Worm (Caenorhabditis elegans) whole organism, young adult: ENCODE data around the gene cest-8.

Experiments used
- C17E4.6 ChIP-seq: fragments of 200-800 bp; sonication (Bioruptor generic); IDR thresholded peaks from 2 replicates; pipeline ENCODE4 v1.3.6; 2022; ENCODE audit warnings: missing genetic modification reagents, missing genetic modification characterization, missing compliant biosample characterization
- F10E7.11 ChIP-seq: sonication (generic microtip); optimal IDR thresholded peaks from 2 replicates; lab custom pipeline; 2017; ENCODE audit warnings: mild to moderate bottlenecking, missing genetic modification characterization, moderate library complexity, missing compliant biosample characterization
- F22D6.2 ChIP-seq: sonication (generic microtip); optimal IDR thresholded peaks from 2 replicates; lab custom pipeline; 2016; ENCODE audit warnings: mild to moderate bottlenecking, missing genetic modification characterization, missing compliant biosample characterization
- F55B11.4 ChIP-seq: sonication (generic microtip); optimal IDR thresholded peaks from 2 replicates; lab custom pipeline; 2016; ENCODE audit warnings: missing compliant biosample characterization, missing genetic modification characterization, borderline replicate concordance; ENCODE audit not compliant: insufficient read depth
- ZK185.1 ChIP-seq: sonication (generic microtip); optimal IDR thresholded peaks from 2 replicates; lab custom pipeline; 2016; ENCODE audit warnings: mild to moderate bottlenecking, missing genetic modification characterization, missing compliant biosample characterization; ENCODE audit not compliant: poor library complexity, severe bottlenecking
- atf-7 ChIP-seq: sonication (generic microtip); optimal IDR thresholded peaks from 2 replicates; lab custom pipeline; 2017; ENCODE audit warnings: mild to moderate bottlenecking, missing genetic modification characterization, missing compliant biosample characterization
- cebp-1 ChIP-seq, 2 experiments: fragments of 200-800 bp in 1 of 2; sonication (Bioruptor generic) in 1 of 2; sonication (generic microtip) in 1 of 2; IDR thresholded peaks in 1 of 2; optimal IDR thresholded peaks in 1 of 2; 2 replicates each; pipeline versions ENCODE4 v1.3.6 to Lab custom; 2017 to 2022; ENCODE audit warnings: missing compliant biosample characterization in 2 of 2, missing genetic modification characterization in 2 of 2, mild to moderate bottlenecking in 1 of 2, missing genetic modification reagents in 1 of 2, moderate library complexity in 1 of 2
- ceh-27 ChIP-seq: fragments of 200-800 bp; sonication (Bioruptor generic); optimal IDR thresholded peaks from 2 replicates; lab custom pipeline; 2018; ENCODE audit warnings: mild to moderate bottlenecking, missing genetic modification characterization, moderate library complexity, missing compliant biosample characterization
- ceh-40 ChIP-seq: fragments of 200-800 bp; sonication (Bioruptor generic); IDR thresholded peaks from 2 replicates; pipeline ENCODE4 v1.3.6; 2022; ENCODE audit warnings: missing genetic modification characterization, missing compliant biosample characterization
- dox-1 ChIP-seq: fragments of 200-800 bp; sonication (Bioruptor generic); IDR thresholded peaks from 2 replicates; pipeline ENCODE4 v1.3.6; 2022; ENCODE audit warnings: missing genetic modification reagents, missing genetic modification characterization, missing compliant biosample characterization
- egrh-3 ChIP-seq: fragments of 200-800 bp; sonication (Bioruptor generic); IDR thresholded peaks from 2 replicates; pipeline ENCODE4 v1.3.6; 2022; ENCODE audit warnings: missing genetic modification reagents, missing genetic modification characterization, missing compliant biosample characterization
- him-1 ChIP-seq: sonication (generic microtip); optimal IDR thresholded peaks from 2 replicates; lab custom pipeline; 2016; ENCODE audit warnings: missing genotype, missing genetic modification reagents, missing genetic modification characterization, missing compliant biosample characterization
- hlh-12 ChIP-seq: sonication (generic microtip); optimal IDR thresholded peaks from 2 replicates; lab custom pipeline; 2016; ENCODE audit warnings: missing genetic modification characterization, missing compliant biosample characterization
- hmg-20 ChIP-seq: fragments of 200-800 bp; sonication (Bioruptor generic); IDR thresholded peaks from 2 replicates; pipeline ENCODE4 v1.3.6; 2022; ENCODE audit warnings: missing genetic modification reagents, missing genetic modification characterization, missing compliant biosample characterization
- lin-40 ChIP-seq: sonication (generic microtip); optimal IDR thresholded peaks from 2 replicates; lab custom pipeline; 2016; ENCODE audit warnings: missing genetic modification characterization, mild to moderate bottlenecking, missing compliant biosample characterization, missing genotype, missing genetic modification reagents
- lir-1 ChIP-seq: fragments of 200-800 bp; sonication (Bioruptor generic); conservative IDR thresholded peaks from 2 replicates; pipeline ENCODE4 v1.3.6; 2022; ENCODE audit warnings: missing genetic modification reagents, missing genetic modification characterization, missing compliant biosample characterization
- nhr-80 ChIP-seq: sonication (generic microtip); optimal IDR thresholded peaks from 2 replicates; lab custom pipeline; 2016; ENCODE audit warnings: missing genetic modification characterization, missing compliant biosample characterization
- nhr-90 ChIP-seq: sonication (generic microtip); optimal IDR thresholded peaks from 2 replicates; lab custom pipeline; 2016; ENCODE audit warnings: missing genotype, mild to moderate bottlenecking, missing genetic modification characterization, missing compliant biosample characterization
- sptf-2 ChIP-seq: fragments of 200-800 bp; sonication (Bioruptor generic); optimal IDR thresholded peaks from 2 replicates; lab custom pipeline; 2018; ENCODE audit warnings: mild to moderate bottlenecking, missing genetic modification characterization, missing compliant biosample characterization
- tbp1 ChIP-seq: fragments of 200-800 bp; sonication (Bioruptor generic); optimal IDR thresholded peaks from 2 replicates; lab custom pipeline; 2018; ENCODE audit warnings: mild to moderate bottlenecking, missing genetic modification characterization, missing compliant biosample characterization
- unc-62 ChIP-seq: fragments of 150-350 bp; optimal IDR thresholded peaks from 2 replicates; lab custom pipeline; 2014; ENCODE audit warnings: missing biosample characterization, missing genetic modification reagents, missing genetic modification characterization
- zfh-2 ChIP-seq: fragments of 200-800 bp; sonication (Bioruptor generic); conservative IDR thresholded peaks from 2 replicates; pipeline ENCODE4 v1.3.6; 2022; ENCODE audit warnings: missing genetic modification reagents, missing genetic modification characterization, missing compliant biosample characterization
- ztf-22 ChIP-seq: fragments of 200-800 bp; sonication (Bioruptor generic); optimal IDR thresholded peaks from 2 replicates; lab custom pipeline; 2018; ENCODE audit warnings: mild to moderate bottlenecking, missing genetic modification characterization, moderate library complexity, missing compliant biosample characterization
- ztf-25 ChIP-seq: fragments of 200-800 bp; sonication (Bioruptor generic); IDR thresholded peaks from 2 replicates; pipeline ENCODE4 v1.3.6; 2022; ENCODE audit warnings: missing genetic modification reagents, missing genetic modification characterization, missing compliant biosample characterization
- ztf-28 ChIP-seq: fragments of 200-800 bp; sonication (Bioruptor generic); IDR thresholded peaks from 2 replicates; pipeline ENCODE4 v1.3.6; 2022; ENCODE audit warnings: missing genetic modification reagents, missing genetic modification characterization, missing compliant biosample characterization

Gene cest-8

DNA sequence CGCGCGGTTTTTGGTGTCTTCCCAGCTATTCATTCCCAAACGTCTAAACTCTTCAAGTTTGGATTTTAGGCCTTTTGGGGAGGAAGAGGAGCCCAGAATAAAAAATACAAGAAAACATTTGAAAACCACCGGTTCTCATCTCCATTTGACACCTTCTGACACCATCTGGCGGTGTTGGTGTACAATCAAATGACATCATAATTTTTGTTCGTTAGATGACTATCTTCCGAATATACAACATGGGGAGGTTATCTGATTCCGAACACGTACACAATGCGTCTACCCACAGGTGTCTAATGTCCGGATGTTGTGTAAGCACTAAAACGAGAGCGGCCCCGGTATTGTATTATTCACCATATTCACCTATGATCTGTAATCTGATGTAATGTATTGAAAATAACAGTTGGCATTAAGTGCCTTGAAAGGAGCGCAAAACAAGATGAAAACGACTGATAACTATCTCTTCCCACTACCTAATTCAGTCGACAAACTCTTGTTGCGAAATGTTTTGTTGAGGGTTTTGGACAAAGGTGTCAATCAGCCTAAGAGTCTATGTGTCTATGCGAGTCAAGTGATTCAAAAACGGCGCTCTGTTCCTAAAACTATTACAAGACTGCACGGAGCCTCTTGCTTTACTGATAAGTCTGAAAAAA lies 46.9 kb upstream of the cest-8 start (continued):
- TF ChIP-seq ztf-22 (peak; percentile 3), tbp1 (GFP tag; lab: Kevin White, UChicago) (peak; percentile 14), nhr-80 (peak; percentile 98), dox-1 (GFP tag; lab: Robert Waterston, UW) (peak; percentile 56; the same call in 1 of the 2 replicates), ztf-28 (GFP tag; lab: Robert Waterston, UW) (no peak), nhr-90 (tag; lab: Kevin White, UChicago) (peak; percentile 60), him-1 (no peak), sptf-2 (GFP tag; lab: Kevin White, UChicago) (no peak), unc-62 (GFP tag; lab: Kevin White, UChicago) (peak; percentile 96), F55B11.4 (tag; lab: Kevin White, UChicago) (no peak)

DNA sequence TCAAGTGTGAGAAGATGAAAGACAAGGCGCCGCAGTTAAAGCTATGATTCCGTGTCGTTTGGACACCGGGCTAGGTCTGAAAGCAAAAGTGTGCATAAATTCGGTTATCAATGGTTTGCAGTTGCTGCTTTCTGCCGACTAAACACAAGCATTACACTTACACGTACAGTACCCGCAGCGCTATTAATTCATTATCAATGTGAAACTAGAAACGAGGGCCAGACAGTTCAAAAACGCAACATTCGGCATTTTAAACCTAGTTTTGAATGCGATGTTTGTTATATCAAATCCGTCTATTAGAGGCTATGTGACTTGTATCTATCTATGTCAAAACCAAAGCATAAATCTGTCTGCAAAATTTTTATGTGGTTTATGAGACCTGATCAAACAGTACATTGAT lies 45.5 kb upstream of the cest-8 start:
- TF ChIP-seq hlh-12 (tag; lab: Kevin White, UChicago) (no peak), nhr-80 (peak; percentile 32)

DNA sequence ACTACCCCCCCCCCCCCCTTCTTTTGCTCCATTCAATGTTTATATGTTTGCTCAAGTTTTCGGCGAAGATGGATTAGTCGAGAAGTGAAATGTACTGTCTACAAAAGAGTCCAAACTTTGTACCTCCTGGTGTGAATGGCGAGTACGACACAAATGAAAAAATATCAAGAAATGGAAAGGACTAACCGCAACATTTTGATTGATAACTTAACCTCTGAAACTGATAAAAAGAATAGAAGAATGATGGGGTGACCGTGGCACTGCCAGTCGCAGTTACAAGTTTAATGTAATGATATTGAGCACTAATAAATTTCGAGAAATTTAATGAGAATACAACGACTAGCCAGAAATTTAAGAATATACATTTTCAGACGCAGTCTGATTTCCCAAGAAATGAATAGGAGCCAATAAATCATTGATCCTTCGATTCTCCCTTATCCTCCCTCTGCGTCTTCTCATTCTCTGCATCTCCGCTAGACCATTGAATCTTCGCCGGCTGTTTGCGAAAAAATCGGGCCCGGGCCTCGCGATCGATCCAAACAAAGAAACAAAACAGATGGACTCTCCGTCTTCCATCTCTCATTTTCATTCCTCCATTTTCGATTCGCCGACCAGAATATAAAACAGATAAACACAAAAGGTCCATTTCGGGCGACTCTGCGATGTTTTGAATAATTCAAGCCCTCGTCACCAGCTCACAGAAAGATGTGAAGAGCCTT lies 44.6 kb upstream of the cest-8 start:
- no peak for TF ChIP-seq ZK185.1 (tag; lab: Kevin White, UChicago)
- TF ChIP-seq nhr-80: peak; percentile 60
- TF ChIP-seq, all 124 proteins: peak for 1

DNA sequence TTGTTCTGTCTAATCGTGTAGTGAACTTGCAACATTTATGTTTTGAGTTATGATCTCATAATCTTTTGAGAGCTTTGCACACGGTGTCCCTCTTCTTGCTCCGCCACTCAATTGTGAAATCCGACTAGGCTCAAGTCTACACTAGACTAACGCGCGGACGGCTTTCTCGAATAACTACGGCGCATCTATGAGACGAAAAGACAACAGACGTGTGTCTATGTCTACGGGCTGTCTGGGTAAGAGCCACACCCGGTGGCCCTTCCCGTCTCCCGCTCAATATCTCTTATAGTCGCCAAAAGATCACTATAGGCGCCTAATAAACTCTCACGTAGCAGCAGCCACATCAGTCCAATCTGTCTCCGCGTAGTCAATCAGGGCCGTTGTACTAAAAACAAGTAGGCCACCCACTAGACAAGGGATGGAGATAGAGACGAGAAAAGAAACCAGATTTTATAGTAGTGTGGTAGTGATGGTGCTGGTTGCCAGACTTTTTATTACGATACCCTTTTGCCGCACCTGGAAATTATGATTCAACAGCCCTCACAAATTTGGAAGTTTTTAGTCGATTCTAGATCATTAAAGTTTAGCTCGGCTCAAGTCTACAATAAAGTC lies 43.7 kb upstream of the cest-8 start:
- no peak for TF ChIP-seq ceh-40 (GFP tag; lab: Robert Waterston, UW)
- TF ChIP-seq hmg-20: no peak
- no peak for TF ChIP-seq cebp-1 (GFP tag; IDR thresholded peaks at IDR 0.05; lab: Robert Waterston, UW)
- peak; percentile 23 for TF ChIP-seq cebp-1 (tag; optimal IDR thresholded peaks at IDR 0.05; lab: Kevin White, UChicago)
- TF ChIP-seq ztf-25 (GFP tag; lab: Robert Waterston, UW): peak; percentile 32; the same call in 1 of the 2 replicates

DNA sequence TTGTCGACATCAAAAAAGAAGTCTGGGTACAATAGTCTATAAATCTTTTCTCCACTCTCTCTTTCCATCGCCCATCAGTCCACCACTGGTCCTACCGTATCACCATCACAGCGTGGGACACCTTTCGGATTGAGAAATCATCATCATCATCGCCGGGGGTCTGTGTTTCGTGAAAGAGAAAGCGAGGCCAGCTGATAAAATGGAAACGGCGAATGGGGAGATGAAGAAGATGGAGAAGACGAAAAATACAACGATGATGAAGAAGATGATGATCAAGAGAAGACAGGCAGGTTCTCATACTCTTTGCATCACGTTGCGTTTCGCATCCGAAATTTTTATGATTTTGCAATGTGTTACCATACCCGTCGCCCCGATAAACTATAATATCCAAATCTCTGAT lies 43.1 kb upstream of the cest-8 start:
- TF ChIP-seq ZK185.1 (tag; lab: Kevin White, UChicago) (peak; percentile 6), lin-40 (tag; lab: Kevin White, UChicago) (peak; percentile 20), atf-7 (tag; lab: Kevin White, UChicago) (no peak)
- TF ChIP-seq, all 124 proteins: peak for 2

DNA sequence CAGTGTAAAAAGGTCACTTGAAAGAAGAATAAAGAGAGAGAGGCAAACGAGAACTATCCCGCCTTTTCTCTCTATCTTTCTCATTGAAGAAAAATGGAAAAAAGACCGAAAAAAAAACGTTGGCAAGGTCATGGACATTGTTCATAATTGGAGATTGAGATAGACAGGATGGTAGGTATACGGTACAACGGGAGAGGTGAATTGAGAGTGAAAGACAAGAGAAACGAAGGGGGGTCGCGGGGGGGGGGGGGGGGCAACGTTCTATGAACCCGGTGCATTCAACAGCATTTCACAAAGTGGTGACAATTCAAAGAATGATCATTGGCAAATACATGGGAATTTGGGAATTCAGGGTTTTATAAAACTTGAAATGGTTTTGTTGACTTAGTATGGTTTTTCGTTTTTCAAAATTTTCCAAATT lies 42.6 kb upstream of the cest-8 start:
- TF ChIP-seq lir-1 (GFP tag; lab: Robert Waterston, UW) (no peak), ceh-27 (GFP tag; lab: Kevin White, UChicago) (peak; percentile 32), zfh-2 (GFP tag; lab: Robert Waterston, UW) (peak; percentile 62), egrh-3 (GFP tag; lab: Robert Waterston, UW) (peak; percentile 58; the same call in 1 of the 2 replicates), cebp-1 (GFP tag; IDR thresholded peaks at IDR 0.05; lab: Robert Waterston, UW) (no peak), cebp-1 (tag; optimal IDR thresholded peaks at IDR 0.05; lab: Kevin White, UChicago) (peak; percentile 12), tbp1 (GFP tag; lab: Kevin White, UChicago) (no peak), F22D6.2 (tag; lab: Kevin White, UChicago) (no peak), F10E7.11 (no peak), C17E4.6 (GFP tag; lab: Robert Waterston, UW) (no peak)
